Fruit fly (Drosophila melanogaster) whole organism, embryonic: Measurements from ENCODE around the gene toy.

Experiments
- B-H1 ChIP-seq: fragments of 200-800 bp; sonication (Bioruptor generic); IDR thresholded peaks from 3 replicates; pipeline ENCODE4 v1.3.6; 2022; ENCODE audit warnings: missing biosample characterization, missing genetic modification characterization
- B-H2 ChIP-seq: fragments of 200-800 bp; sonication (Bioruptor generic); optimal IDR thresholded peaks from 2 replicates; lab custom pipeline; 2018; ENCODE audit warnings: missing biosample characterization, mild to moderate bottlenecking, missing genetic modification characterization
- CG13424 ChIP-seq: fragments of 200-800 bp; sonication (Bioruptor generic); optimal IDR thresholded peaks from 2 replicates; lab custom pipeline; 2019; ENCODE audit warnings: missing biosample characterization, mild to moderate bottlenecking, missing genetic modification characterization, moderate library complexity
- CG13775 ChIP-seq: fragments of 200-800 bp; sonication (Bioruptor generic); optimal IDR thresholded peaks from 3 replicates; lab custom pipeline; 2017; ENCODE audit warnings: missing biosample characterization, mild to moderate bottlenecking, missing genetic modification characterization
- CG13894 ChIP-seq: fragments of 200-800 bp; sonication (Bioruptor generic); optimal IDR thresholded peaks from 3 replicates; lab custom pipeline; 2018; ENCODE audit warnings: missing biosample characterization, mild to moderate bottlenecking, missing genetic modification characterization, moderate library complexity
- CG15514 ChIP-seq: fragments of 200-800 bp; sonication (Bioruptor generic); optimal IDR thresholded peaks from 3 replicates; lab custom pipeline; 2017; ENCODE audit warnings: missing biosample characterization, missing genetic modification characterization, mild to moderate bottlenecking, moderate library complexity, missing genetic modification reagents
- CG18262 ChIP-seq: fragments of 200-800 bp; optimal IDR thresholded peaks from 3 replicates; lab custom pipeline; 2019; ENCODE audit warnings: missing biosample characterization, mild to moderate bottlenecking, missing genetic modification characterization, moderate library complexity
- CG30020 ChIP-seq: fragments of 200-800 bp; optimal IDR thresholded peaks from 2 replicates; lab custom pipeline; 2019; ENCODE audit warnings: missing biosample characterization, mild to moderate bottlenecking, missing genetic modification characterization, moderate library complexity
- CG3065 ChIP-seq: fragments of 200-800 bp; sonication (Bioruptor generic); optimal IDR thresholded peaks from 2 replicates; lab custom pipeline; 2016; ENCODE audit warnings: missing biosample characterization, missing genetic modification characterization
- CG31441 ChIP-seq: fragments of 200-800 bp; sonication (Bioruptor generic); IDR thresholded peaks from 2 replicates; pipeline ENCODE4 v1.3.6; 2022; ENCODE audit warnings: missing biosample characterization, missing genetic modification characterization
- CG8281 ChIP-seq: fragments of 200-800 bp; sonication (Bioruptor generic); optimal IDR thresholded peaks from 2 replicates; lab custom pipeline; 2018; ENCODE audit warnings: missing biosample characterization, mild to moderate bottlenecking, missing genetic modification characterization, moderate library complexity
- CG8765 ChIP-seq: fragments of 200-800 bp; sonication (Bioruptor generic); IDR thresholded peaks from 2 replicates; pipeline ENCODE4 v1.3.6; 2022; ENCODE audit warnings: missing biosample characterization, missing genetic modification characterization
- CG9609 ChIP-seq: fragments of 200-800 bp; sonication (Bioruptor generic); optimal IDR thresholded peaks from 3 replicates; lab custom pipeline; 2016; ENCODE audit warnings: missing biosample characterization, missing genetic modification characterization
- CG9932 ChIP-seq: fragments of 200-800 bp; sonication (Bioruptor generic); IDR thresholded peaks from 2 replicates; pipeline ENCODE4 v1.3.6; 2022; ENCODE audit warnings: missing biosample characterization, missing genetic modification characterization
- Dll ChIP-seq: fragments of 200-800 bp; sonication (Bioruptor generic); IDR thresholded peaks from 4 replicates; pipeline ENCODE4 v1.3.6; 2022; ENCODE audit warnings: missing biosample characterization, missing genetic modification characterization; ENCODE audit not compliant: partially characterized antibody
- Elba2 ChIP-seq: fragments of 200-800 bp; sonication (Bioruptor generic); optimal IDR thresholded peaks from 3 replicates; lab custom pipeline; 2016; ENCODE audit warnings: missing biosample characterization, missing genetic modification characterization
- Ets97D ChIP-seq: fragments of 200-800 bp; sonication (Bioruptor generic); optimal IDR thresholded peaks from 3 replicates; lab custom pipeline; 2016; ENCODE audit warnings: missing biosample characterization, missing genetic modification characterization
- GATAe ChIP-seq: fragments of 200-800 bp; sonication (Bioruptor generic); conservative IDR thresholded peaks from 2 replicates; pipeline ENCODE4 v1.3.6; 2022; ENCODE audit warnings: missing biosample characterization, missing genetic modification characterization
- HLH54F ChIP-seq: fragments of 200-800 bp; sonication (Bioruptor generic); optimal IDR thresholded peaks from 3 replicates; lab custom pipeline; 2016; ENCODE audit warnings: missing biosample characterization, missing genetic modification characterization
- Hr51 ChIP-seq, 2 experiments: fragments of 200-800 bp; sonication (Bioruptor generic); optimal IDR thresholded peaks; 2 replicates in 1 of 2; 3 replicates in 1 of 2; lab custom pipeline; 2016 to 2018; ENCODE audit warnings: missing biosample characterization in 2 of 2, missing genetic modification characterization in 2 of 2, mild to moderate bottlenecking in 1 of 2, moderate library complexity in 1 of 2
- Lhr ChIP-seq: fragments of 200-800 bp; sonication (Bioruptor generic); optimal IDR thresholded peaks from 3 replicates; lab custom pipeline; 2017; ENCODE audit warnings: mild to moderate bottlenecking, missing biosample characterization, missing genetic modification reagents, missing genetic modification characterization
- Lim3 ChIP-seq: fragments of 200-800 bp; sonication (Bioruptor generic); IDR thresholded peaks from 2 replicates; pipeline ENCODE4 v1.3.6; 2022; ENCODE audit warnings: missing biosample characterization, missing genetic modification characterization
- Mad ChIP-seq: fragments of 200-800 bp; sonication (Bioruptor generic); optimal IDR thresholded peaks from 2 replicates; lab custom pipeline; 2016; ENCODE audit warnings: missing biosample characterization, missing genetic modification characterization
- Nf-YB ChIP-seq: fragments of 200-800 bp; sonication (Bioruptor generic); optimal IDR thresholded peaks from 3 replicates; lab custom pipeline; 2019; ENCODE audit warnings: missing biosample characterization, mild to moderate bottlenecking, missing genetic modification characterization, moderate library complexity
- Oli ChIP-seq: fragments of 200-800 bp; sonication (Bioruptor generic); optimal IDR thresholded peaks from 2 replicates; lab custom pipeline; 2018; ENCODE audit warnings: missing biosample characterization, mild to moderate bottlenecking, missing genetic modification characterization, moderate library complexity
- Ptx1 ChIP-seq: fragments of 200-800 bp; sonication (Bioruptor generic); IDR thresholded peaks from 2 replicates; pipeline ENCODE4 v1.3.6; 2022; ENCODE audit warnings: missing biosample characterization, missing genetic modification characterization
- Scr ChIP-seq: fragments of 200-800 bp; sonication (Bioruptor generic); IDR thresholded peaks from 2 replicates; pipeline ENCODE4 v1.3.6; 2022; ENCODE audit warnings: missing biosample characterization, missing genetic modification characterization; ENCODE audit not compliant: partially characterized antibody
- ap ChIP-seq: fragments of 200-800 bp; sonication (Bioruptor generic); IDR thresholded peaks from 2 replicates; pipeline ENCODE4 v1.3.6; 2022; ENCODE audit warnings: missing biosample characterization, missing genetic modification characterization
- bbx ChIP-seq: fragments of 200-800 bp; sonication (Bioruptor generic); IDR thresholded peaks from 2 replicates; pipeline ENCODE4 v1.3.6; 2022; ENCODE audit warnings: missing biosample characterization, missing genetic modification characterization; ENCODE audit not compliant: partially characterized antibody
- bigmax ChIP-seq: fragments of 200-800 bp; sonication (Bioruptor generic); optimal IDR thresholded peaks from 2 replicates; lab custom pipeline; 2018; ENCODE audit warnings: missing biosample characterization, mild to moderate bottlenecking, missing genetic modification characterization
- btn ChIP-seq: fragments of 200-800 bp; sonication (Bioruptor generic); optimal IDR thresholded peaks from 2 replicates; lab custom pipeline; 2016; ENCODE audit warnings: missing biosample characterization, missing genetic modification characterization
- crp ChIP-seq, 2 experiments: fragments of 200-800 bp; sonication (Bioruptor generic); optimal IDR thresholded peaks; 2 replicates in 1 of 2; 3 replicates in 1 of 2; lab custom pipeline; 2017; ENCODE audit warnings: missing biosample characterization in 2 of 2, missing genetic modification characterization in 2 of 2, mild to moderate bottlenecking in 1 of 2, moderate library complexity in 1 of 2
- da ChIP-seq: fragments of 200-800 bp; sonication (Bioruptor generic); optimal IDR thresholded peaks from 2 replicates; lab custom pipeline; 2016; ENCODE audit warnings: missing biosample characterization, missing genetic modification characterization
- dmrt11E ChIP-seq: fragments of 200-800 bp; sonication (Bioruptor generic); optimal IDR thresholded peaks from 3 replicates; lab custom pipeline; 2018; ENCODE audit warnings: missing biosample characterization, mild to moderate bottlenecking, missing genetic modification characterization, moderate library complexity
- dmrt99B ChIP-seq: fragments of 200-800 bp; sonication (Bioruptor generic); optimal IDR thresholded peaks from 2 replicates; lab custom pipeline; 2018; ENCODE audit warnings: missing biosample characterization, mild to moderate bottlenecking, missing genetic modification characterization, moderate library complexity
- eve ChIP-seq, 2 experiments: fragments of >200 bp; optimal IDR thresholded peaks; 2 replicates each; lab custom pipeline; 2017; ENCODE audit warnings: missing biosample characterization in 2 of 2, missing genetic modification characterization in 2 of 2
- hkb ChIP-seq, 2 experiments: fragments of 200-800 bp in 1 of 2; fragments of >200 bp in 1 of 2; sonication (Bioruptor generic) in 1 of 2; IDR thresholded peaks in 1 of 2; optimal IDR thresholded peaks in 1 of 2; 2 replicates each; pipeline versions ENCODE4 v1.3.6 to Lab custom; 2017 to 2022; ENCODE audit warnings: missing biosample characterization in 1 of 2, missing genetic modification characterization in 1 of 2
- inv ChIP-seq: fragments of 200-800 bp; sonication (Bioruptor generic); IDR thresholded peaks from 2 replicates; pipeline ENCODE4 v1.3.6; 2022; ENCODE audit warnings: missing biosample characterization, missing genetic modification characterization; ENCODE audit not compliant: partially characterized antibody
- lbe ChIP-seq: fragments of 200-800 bp; sonication (Bioruptor generic); optimal IDR thresholded peaks from 2 replicates; lab custom pipeline; 2016; ENCODE audit warnings: missing biosample characterization, mild to moderate bottlenecking, missing genetic modification characterization
- nmo ChIP-seq: fragments of 200-800 bp; sonication (Bioruptor generic); optimal IDR thresholded peaks from 2 replicates; lab custom pipeline; 2018; ENCODE audit warnings: missing biosample characterization, mild to moderate bottlenecking, missing genetic modification characterization, moderate library complexity
- pb ChIP-seq: fragments of 200-800 bp; sonication (Bioruptor generic); optimal IDR thresholded peaks from 3 replicates; lab custom pipeline; 2016; ENCODE audit warnings: missing biosample characterization, missing genetic modification characterization
- pita ChIP-seq: fragments of 200-800 bp; sonication (Bioruptor generic); optimal IDR thresholded peaks from 2 replicates; lab custom pipeline; 2017; ENCODE audit warnings: missing biosample characterization, mild to moderate bottlenecking, missing genetic modification characterization
- pnt ChIP-seq: fragments of 200-800 bp; sonication (Bioruptor generic); optimal IDR thresholded peaks from 3 replicates; lab custom pipeline; 2016; ENCODE audit warnings: missing biosample characterization, missing genetic modification characterization
- pum ChIP-seq: fragments of 200-800 bp; sonication (Bioruptor generic); optimal IDR thresholded peaks from 2 replicates; lab custom pipeline; 2016; ENCODE audit warnings: missing biosample characterization, missing genetic modification characterization
- salm ChIP-seq: fragments of 200-800 bp; sonication (Bioruptor generic); optimal IDR thresholded peaks from 2 replicates; lab custom pipeline; 2018; ENCODE audit warnings: missing biosample characterization, mild to moderate bottlenecking, missing genetic modification characterization
- sens-2 ChIP-seq: fragments of 200-800 bp; sonication (Bioruptor generic); IDR thresholded peaks from 2 replicates; pipeline ENCODE4 v1.3.6; 2022; ENCODE audit warnings: missing biosample characterization, missing genetic modification characterization
- sisA ChIP-seq: fragments of 200-800 bp; sonication (Bioruptor generic); IDR thresholded peaks from 2 replicates; pipeline ENCODE4 v1.3.6; 2022; ENCODE audit warnings: missing biosample characterization, missing genetic modification characterization
- trem ChIP-seq: fragments of 200-800 bp; optimal IDR thresholded peaks from 3 replicates; lab custom pipeline; 2019; ENCODE audit warnings: missing biosample characterization, mild to moderate bottlenecking, missing genetic modification characterization, moderate library complexity

The toy gene

DNA sequence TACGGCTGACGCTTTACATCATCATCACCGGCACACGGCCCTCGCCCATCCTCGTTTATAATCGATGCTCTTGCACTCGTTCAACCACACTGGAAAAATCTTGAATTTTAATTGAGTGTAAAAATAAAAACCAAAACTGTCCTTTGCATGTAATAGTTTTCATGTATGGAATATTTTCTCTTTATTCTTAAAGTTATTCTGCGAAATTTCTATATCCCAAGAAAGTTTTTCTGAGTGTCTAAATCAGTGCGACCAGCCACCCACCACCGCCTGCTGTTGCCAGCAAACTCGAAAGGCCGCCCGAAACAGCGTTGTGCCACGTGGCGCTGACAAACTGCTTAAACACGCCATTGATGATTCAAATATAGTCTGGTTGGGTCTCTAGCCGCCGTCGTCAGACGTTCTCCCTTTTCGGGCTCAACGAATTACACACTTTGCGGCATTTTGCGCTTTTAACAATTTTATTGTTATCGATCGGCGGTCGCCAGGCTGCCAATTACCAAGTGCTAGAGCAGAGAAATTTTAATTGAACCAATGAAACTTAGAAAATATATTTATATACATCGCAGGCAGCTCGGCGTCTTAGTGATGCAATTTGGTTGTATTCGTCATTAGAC is 6.6 kb upstream of the toy start (continued):
- TF ChIP-seq CG15514, result peak; percentile 35
- no peak for TF ChIP-seq bbx (GFP tag; lab: Robert Waterston, UW)
- peak; percentile 9 for TF ChIP-seq HLH54F
- TF ChIP-seq pum (GFP tag; lab: Kevin White, UChicago), result peak; percentile 63
- no peak for TF ChIP-seq CG30020 (tag; lab: Kevin White, UChicago)
- TF ChIP-seq nmo (GFP tag; lab: Kevin White, UChicago), result peak; percentile 79
- peak; percentile 83 for TF ChIP-seq dmrt99B (tag; lab: Kevin White, UChicago)
- TF ChIP-seq Elba2 (GFP tag; lab: Kevin White, UChicago), result no peak
- TF ChIP-seq Mad (GFP tag; lab: Kevin White, UChicago), result peak; percentile 41
- TF ChIP-seq bigmax (GFP tag; lab: Kevin White, UChicago), result no peak
- TF ChIP-seq CG8281 (tag; lab: Kevin White, UChicago), result peak; percentile 29
- TF ChIP-seq CG9609, result peak; percentile 55
- TF ChIP-seq CG13424 (tag; lab: Kevin White, UChicago), result peak; percentile 62
- peak; percentile 57 for TF ChIP-seq pb (GFP tag; lab: Kevin White, UChicago)
- peak; percentile 70 for TF ChIP-seq dmrt11E (tag; lab: Kevin White, UChicago)
- no peak for TF ChIP-seq CG8765 (GFP tag; lab: Robert Waterston, UW)
- peak; percentile 61 for TF ChIP-seq Nf-YB (GFP tag; lab: Kevin White, UChicago)
- TF ChIP-seq lbe (GFP tag; lab: Kevin White, UChicago), result no peak
- peak; percentile 38 for TF ChIP-seq CG13894
- TF ChIP-seq CG9932 (GFP tag; lab: Robert Waterston, UW), result no peak
- TF ChIP-seq pnt, result peak; percentile 66
- TF ChIP-seq CG3065, result peak; percentile 72
- peak; percentile 47 for TF ChIP-seq trem (tag; lab: Kevin White, UChicago)
- peak; percentile 39 for TF ChIP-seq btn (GFP tag; lab: Kevin White, UChicago)
- peak; percentile 82 for TF ChIP-seq CG18262
- TF ChIP-seq CG13775 (GFP tag; lab: Kevin White, UChicago), result peak; percentile 67
- TF ChIP-seq ap (GFP tag; lab: Robert Waterston, UW), result no peak; the same call in 1 of the 2 replicates
- TF ChIP-seq inv, result no peak
- no peak for TF ChIP-seq hkb (optimal IDR thresholded peaks at IDR 0.05; lab: Kevin White, UChicago)
- TF ChIP-seq hkb (GFP tag; IDR thresholded peaks at IDR 0.05; lab: Robert Waterston, UW), result peak; percentile 90
- no peak for TF ChIP-seq Lim3 (GFP tag; lab: Robert Waterston, UW)
- TF ChIP-seq Scr (GFP tag; lab: Robert Waterston, UW), result no peak
- TF ChIP-seq crp (GFP tag; optimal IDR thresholded peaks at IDR 0.05; lab: Kevin White, UChicago), result peak in 1 of 2 experiments; percentile 4
- TF ChIP-seq Ets97D (GFP tag; lab: Kevin White, UChicago), result peak; percentile 39
- TF ChIP-seq Oli (tag; lab: Kevin White, UChicago), result peak; percentile 76
- TF ChIP-seq B-H2 (GFP tag; lab: Kevin White, UChicago), result no peak
- TF ChIP-seq Ptx1 (GFP tag; lab: Robert Waterston, UW), result no peak; the same call in 1 of the 2 replicates
- TF ChIP-seq Hr51 (GFP tag; optimal IDR thresholded peaks at IDR 0.05; lab: Kevin White, UChicago), result peak; percentile 26 to 74
- TF ChIP-seq pita, result no peak
- peak; percentile 40 for TF ChIP-seq Lhr (GFP tag; lab: Kevin White, UChicago)
- peak; percentile 59; the same call in 2 of the 3 replicates for TF ChIP-seq B-H1 (GFP tag; lab: Robert Waterston, UW)
- TF ChIP-seq Dll (GFP tag; lab: Robert Waterston, UW), result 0 out of 4 replicates have a peak, but pooled peaks have one; percentile 12
- no peak; the same call in 1 of the 2 replicates for TF ChIP-seq sens-2
- peak; percentile 55 for TF ChIP-seq da (GFP tag; lab: Kevin White, UChicago)
- TF ChIP-seq salm, result peak; percentile 21
- peak in 1 of 2 experiments; percentile 64 for TF ChIP-seq eve (GFP tag; optimal IDR thresholded peaks at IDR 0.05; lab: Kevin White, UChicago)
- peak; percentile 76 for TF ChIP-seq CG31441 (GFP tag; lab: Robert Waterston, UW)
- no peak for TF ChIP-seq GATAe
- no peak for TF ChIP-seq sisA
